Worm (Caenorhabditis elegans) whole organism, L2 larva: Measurements from ENCODE around the gene tbc-3.

Experiments
- C34F6.9 ChIP-seq: fragments of 150-350 bp; optimal IDR thresholded peaks from 2 replicates; lab custom pipeline; 2014; ENCODE audit warnings: missing biosample characterization, missing genetic modification characterization
- F13H6.1 ChIP-seq: sonication (generic microtip); optimal IDR thresholded peaks from 2 replicates; lab custom pipeline; 2016; ENCODE audit warnings: missing genetic modification characterization, missing compliant biosample characterization
- R02D3.7 ChIP-seq: fragments of 150-350 bp; optimal IDR thresholded peaks from 2 replicates; lab custom pipeline; 2014; ENCODE audit warnings: missing biosample characterization, missing genetic modification characterization
- ZK546.5 ChIP-seq: sonication (generic microtip); optimal IDR thresholded peaks from 2 replicates; lab custom pipeline; 2017; ENCODE audit warnings: missing biosample characterization, missing genetic modification characterization
- alr-1 ChIP-seq: fragments of 150-350 bp; optimal IDR thresholded peaks from 2 replicates; lab custom pipeline; 2014; ENCODE audit warnings: missing biosample characterization, missing genetic modification characterization
- aly-2 ChIP-seq: fragments of 150-350 bp; optimal IDR thresholded peaks from 2 replicates; lab custom pipeline; 2014; ENCODE audit warnings: missing biosample characterization, missing genetic modification characterization
- blmp-1 ChIP-seq: sonication (generic microtip); optimal IDR thresholded peaks from 2 replicates; lab custom pipeline; 2017; ENCODE audit warnings: missing genetic modification characterization, mild to moderate bottlenecking, missing compliant biosample characterization, antibody characterized with exemption, moderate library complexity; ENCODE audit not compliant: insufficient read depth
- ceh-82 ChIP-seq: fragments of 150-350 bp; optimal IDR thresholded peaks from 2 replicates; lab custom pipeline; 2014; ENCODE audit warnings: missing biosample characterization, missing genetic modification characterization
- crh-2 ChIP-seq: sonication (generic microtip); optimal IDR thresholded peaks from 2 replicates; lab custom pipeline; 2017; ENCODE audit warnings: missing biosample characterization, missing genetic modification characterization
- fos-1 ChIP-seq: fragments of 150-350 bp; optimal IDR thresholded peaks from 2 replicates; lab custom pipeline; 2014; ENCODE audit warnings: missing biosample characterization, missing genetic modification characterization
- lin-11 ChIP-seq: fragments of 150-350 bp; sonication (generic microtip); optimal IDR thresholded peaks from 2 replicates; lab custom pipeline; 2014; ENCODE audit warnings: missing biosample characterization, missing genetic modification characterization, inconsistent platforms, mixed read lengths
- lin-39 ChIP-seq: fragments of 150-350 bp; optimal IDR thresholded peaks from 2 replicates; lab custom pipeline; 2014; ENCODE audit warnings: missing biosample characterization, missing genetic modification reagents, missing genetic modification characterization
- lsy-2 ChIP-seq, 2 experiments: fragments of 150-350 bp in 1 of 2; sonication (generic microtip) in 1 of 2; optimal IDR thresholded peaks; 2 replicates each; lab custom pipeline; 2014 to 2017; ENCODE audit warnings: missing biosample characterization in 2 of 2, missing genetic modification characterization in 2 of 2
- mab-5 ChIP-seq: fragments of 150-350 bp; optimal IDR thresholded peaks from 2 replicates; lab custom pipeline; 2014; ENCODE audit warnings: missing biosample characterization, missing genetic modification characterization
- mdl-1 ChIP-seq, 2 experiments: fragments of 150-350 bp in 1 of 2; sonication (generic microtip) in 1 of 2; optimal IDR thresholded peaks; 2 replicates each; lab custom pipeline; 2017; ENCODE audit warnings: missing biosample characterization in 2 of 2, missing genetic modification characterization in 2 of 2
- nhr-10 ChIP-seq: sonication (generic microtip); optimal IDR thresholded peaks from 2 replicates; lab custom pipeline; 2017; ENCODE audit warnings: missing biosample characterization, missing genetic modification characterization
- nhr-11 ChIP-seq: fragments of 150-350 bp; optimal IDR thresholded peaks from 2 replicates; lab custom pipeline; 2014; ENCODE audit warnings: missing biosample characterization, missing genetic modification characterization
- nhr-12 ChIP-seq: fragments of 150-350 bp; optimal IDR thresholded peaks from 2 replicates; lab custom pipeline; 2014; ENCODE audit warnings: missing biosample characterization, missing genetic modification characterization
- nhr-129 ChIP-seq: fragments of 150-350 bp; optimal IDR thresholded peaks from 2 replicates; lab custom pipeline; 2014; ENCODE audit warnings: missing biosample characterization, missing genetic modification characterization
- nhr-21 ChIP-seq: fragments of 150-350 bp; optimal IDR thresholded peaks from 2 replicates; lab custom pipeline; 2014; ENCODE audit warnings: missing biosample characterization, missing genetic modification characterization
- nhr-23 ChIP-seq: fragments of 150-350 bp; optimal IDR thresholded peaks from 2 replicates; lab custom pipeline; 2014; ENCODE audit warnings: missing biosample characterization, missing genetic modification reagents, missing genetic modification characterization
- nhr-25 ChIP-seq: fragments of 150-350 bp; sonication (generic microtip); optimal IDR thresholded peaks from 3 replicates; lab custom pipeline; 2014; ENCODE audit warnings: missing biosample characterization, missing genetic modification characterization
- nhr-6 ChIP-seq: fragments of 150-350 bp; optimal IDR thresholded peaks from 2 replicates; lab custom pipeline; 2014; ENCODE audit warnings: missing biosample characterization, missing genetic modification characterization
- peb-1 ChIP-seq: fragments of 150-350 bp; optimal IDR thresholded peaks from 2 replicates; lab custom pipeline; 2014; ENCODE audit warnings: missing biosample characterization, missing genetic modification characterization
- sem-4 ChIP-seq: fragments of 150-350 bp; optimal IDR thresholded peaks from 2 replicates; lab custom pipeline; 2014; ENCODE audit warnings: missing biosample characterization, missing genetic modification reagents, missing genetic modification characterization
- sma-3 ChIP-seq: sonication (generic microtip); optimal IDR thresholded peaks from 2 replicates; lab custom pipeline; 2016; ENCODE audit warnings: missing genetic modification reagents, missing genetic modification characterization, missing compliant biosample characterization
- snpc-4 ChIP-seq: fragments of 150-350 bp; optimal IDR thresholded peaks from 2 replicates; lab custom pipeline; 2014; ENCODE audit warnings: missing biosample characterization, missing genetic modification characterization
- unc-39 ChIP-seq: fragments of 150-350 bp; optimal IDR thresholded peaks from 2 replicates; lab custom pipeline; 2014; ENCODE audit warnings: missing biosample characterization, missing genetic modification characterization
- unc-55 ChIP-seq: fragments of 150-350 bp; sonication (generic microtip); optimal IDR thresholded peaks from 3 replicates; lab custom pipeline; 2014; ENCODE audit warnings: missing biosample characterization, missing genetic modification reagents, missing genetic modification characterization
- unc-62 ChIP-seq: fragments of 150-350 bp; optimal IDR thresholded peaks from 2 replicates; lab custom pipeline; 2014; ENCODE audit warnings: missing biosample characterization, missing genetic modification reagents, missing genetic modification characterization
- zag-1 ChIP-seq: fragments of 150-350 bp; optimal IDR thresholded peaks from 2 replicates; lab custom pipeline; 2014; ENCODE audit warnings: missing biosample characterization, missing genetic modification characterization
- ztf-1 ChIP-seq: fragments of 200-800 bp; sonication (Bioruptor generic); conservative IDR thresholded peaks from 2 replicates; pipeline ENCODE4 v1.3.6; 2022; ENCODE audit warnings: missing genetic modification characterization, missing compliant biosample characterization
- ztf-4 ChIP-seq: fragments of 150-350 bp; optimal IDR thresholded peaks from 2 replicates; lab custom pipeline; 2014; ENCODE audit warnings: missing biosample characterization, missing genetic modification characterization

The tbc-3 gene

ce11 chrIV:9898712-9899111, at the start of gene tbc-3:
TSS of gene tbc-3 (plus strand) at chrIV:9899012.
- TF ChIP-seq C34F6.9 (tag; lab: Kevin White, UChicago) = no peak
- TF ChIP-seq nhr-21 = no peak
- no peak for TF ChIP-seq blmp-1
- no peak for TF ChIP-seq zag-1 (tag; lab: Kevin White, UChicago)
- no peak for TF ChIP-seq nhr-6
- no peak for TF ChIP-seq unc-55 (GFP tag; lab: Kevin White, UChicago)
- TF ChIP-seq lsy-2 (tag; optimal IDR thresholded peaks at IDR 0.05; lab: Kevin White, UChicago) = no peak

- TF ChIP-seq alr-1 (tag; lab: Kevin White, UChicago) = no peak
- TF ChIP-seq peb-1 (tag; lab: Kevin White, UChicago) = no peak
- no peak for TF ChIP-seq nhr-25 (tag; lab: Kevin White, UChicago)
- TF ChIP-seq unc-62 (GFP tag; lab: Kevin White, UChicago) = no peak
- no peak for TF ChIP-seq C34F6.9 (tag; lab: Kevin White, UChicago)
- no peak for TF ChIP-seq unc-39
- TF ChIP-seq sma-3 (GFP tag; lab: Kevin White, UChicago) = no peak
- TF ChIP-seq mab-5 (tag; lab: Kevin White, UChicago) = no peak
- TF ChIP-seq, all 48 proteins: peak for 0
Observed at ce11 chrIV:9849624-9850023, 49.2 kb upstream of the tbc-3 start, which contains the start of gene K07F5.8. TSS of gene K07F5.8 (minus strand) at chrIV:9849724.

- TF ChIP-seq peb-1 (tag; lab: Kevin White, UChicago) (no peak), snpc-4 (no peak), nhr-21 (no peak), nhr-12 (tag; lab: Kevin White, UChicago) (no peak)
- TF ChIP-seq, all 48 proteins: peak for 0
Observed at ce11 chrIV:9850931-9851330, 47.9 kb upstream of the tbc-3 start, which contains the start of gene ssp-10. TSS of gene ssp-10 (minus strand) at chrIV:9851031.

ce11 chrIV:9852250-9852649, 46.6 kb upstream of the tbc-3 start, which contains the start of gene ssq-1:
TSS of gene ssq-1 (plus strand) at chrIV:9852550.
- no peak for TF ChIP-seq lin-39
- TF ChIP-seq nhr-129 (tag; lab: Kevin White, UChicago) = no peak
- TF ChIP-seq unc-62 (GFP tag; lab: Kevin White, UChicago) = no peak
- TF ChIP-seq ZK546.5 = no peak
- TF ChIP-seq nhr-25 (tag; lab: Kevin White, UChicago) = no peak
- no peak for TF ChIP-seq ztf-4
- TF ChIP-seq mdl-1 (tag; optimal IDR thresholded peaks at IDR 0.05; lab: Kevin White, UChicago) = no peak
- TF ChIP-seq nhr-23 (tag; lab: Kevin White, UChicago) = no peak
- no peak for TF ChIP-seq nhr-6
- TF ChIP-seq mab-5 (tag; lab: Kevin White, UChicago) = no peak
- no peak for TF ChIP-seq aly-2 (tag; lab: Kevin White, UChicago)
- no peak for TF ChIP-seq blmp-1
- TF ChIP-seq zag-1 (tag; lab: Kevin White, UChicago) = no peak
- TF ChIP-seq unc-55 (GFP tag; lab: Kevin White, UChicago) = no peak
- TF ChIP-seq nhr-12 (tag; lab: Kevin White, UChicago) = no peak
- TF ChIP-seq fos-1 (tag; lab: Kevin White, UChicago) = no peak
- no peak for TF ChIP-seq snpc-4
- TF ChIP-seq, all 48 proteins: peak for 0

ce11 chrIV:9852818-9853466, 45.9 kb upstream of the tbc-3 start:
- TF ChIP-seq C34F6.9 (tag; lab: Kevin White, UChicago) (no peak), ztf-1 (no peak), aly-2 (tag; lab: Kevin White, UChicago) (no peak), nhr-10 (tag; lab: Kevin White, UChicago) (no peak), lin-39 (no peak), lsy-2 (tag; optimal IDR thresholded peaks at IDR 0.05; lab: Kevin White, UChicago) (no peak)

- TF ChIP-seq aly-2 (tag; lab: Kevin White, UChicago) (no peak), fos-1 (tag; lab: Kevin White, UChicago) (peak; percentile 53)
Observed at ce11 chrIV:9854952-9855351, 43.9 kb upstream of the tbc-3 start.

ce11 chrIV:9855712-9856111, 43.1 kb upstream of the tbc-3 start, which contains the start of gene K07F5.12:
TSS of gene K07F5.12 (plus strand) at chrIV:9856012.
- TF ChIP-seq C34F6.9 (tag; lab: Kevin White, UChicago) = no peak
- TF ChIP-seq R02D3.7 (tag; lab: Kevin White, UChicago) = no peak
- TF ChIP-seq sma-3 (GFP tag; lab: Kevin White, UChicago) = no peak
- no peak for TF ChIP-seq ceh-82
- no peak for TF ChIP-seq lin-39
- no peak for TF ChIP-seq nhr-11 (tag; lab: Kevin White, UChicago)
- no peak for TF ChIP-seq unc-62 (GFP tag; lab: Kevin White, UChicago)
- no peak for TF ChIP-seq mdl-1 (tag; optimal IDR thresholded peaks at IDR 0.05; lab: Kevin White, UChicago)
- TF ChIP-seq lsy-2 (tag; optimal IDR thresholded peaks at IDR 0.05; lab: Kevin White, UChicago) = no peak
- TF ChIP-seq lin-11 (tag; lab: Kevin White, UChicago) = no peak
- TF ChIP-seq sem-4 (tag; lab: Kevin White, UChicago) = no peak
- TF ChIP-seq crh-2 (tag; lab: Kevin White, UChicago) = no peak
- no peak for TF ChIP-seq F13H6.1 (tag; lab: Kevin White, UChicago)
- TF ChIP-seq zag-1 (tag; lab: Kevin White, UChicago) = no peak
- TF ChIP-seq nhr-10 (tag; lab: Kevin White, UChicago) = no peak
